Worm (Caenorhabditis elegans): ENCODE data around the gene K08C7.6.
A peak's percentile ranks its signal among the peaks of the same experiment; 100 is the strongest.

K08C7.6 gene

ce11 chrIV:10705176-10705575 lies 19.5 kb upstream of the K08C7.6 start, which contains the start of gene R102.10:
Gene R102.10 (plus strand): TSS chrIV:10705476.
- TF ChIP-seq med-1 (GFP tag; optimal IDR thresholded peaks at IDR 0.05; ENCODE audit: insufficient read depth) (no peak), ztf-29 (GFP tag; IDR thresholded peaks at IDR 0.05) (no peak), cog-1 (tag; optimal IDR thresholded peaks at IDR 0.05) (no peak), ztf-23 (GFP tag; IDR thresholded peaks at IDR 0.05) (no peak), T22C8.4 (GFP tag; IDR thresholded peaks at IDR 0.05) (no peak), tab-1 (GFP tag; IDR thresholded peaks at IDR 0.05) (no peak), klf-2 (GFP tag; conservative IDR thresholded peaks at IDR 0.05) (no peak)

- TF ChIP-seq cog-1 (tag; optimal IDR thresholded peaks at IDR 0.05): no peak
- no peak for TF ChIP-seq ztf-23 (GFP tag; IDR thresholded peaks at IDR 0.05)
- TF ChIP-seq klf-2 (GFP tag; conservative IDR thresholded peaks at IDR 0.05): no peak
- TF ChIP-seq ztf-29 (GFP tag; IDR thresholded peaks at IDR 0.05): no peak
- TF ChIP-seq flt-1 (GFP tag; IDR thresholded peaks at IDR 0.05): no peak
- no peak for TF ChIP-seq med-1 (GFP tag; optimal IDR thresholded peaks at IDR 0.05; ENCODE audit: insufficient read depth)
- no peak for TF ChIP-seq ref-1 (GFP tag; conservative IDR thresholded peaks at IDR 0.05)
- TF ChIP-seq T22C8.4 (GFP tag; IDR thresholded peaks at IDR 0.05): no peak
- no peak for TF ChIP-seq tab-1 (GFP tag; IDR thresholded peaks at IDR 0.05)
Observed at ce11 chrIV:10701866-10702458, 16.3 kb upstream of the K08C7.6 start.

DNA sequence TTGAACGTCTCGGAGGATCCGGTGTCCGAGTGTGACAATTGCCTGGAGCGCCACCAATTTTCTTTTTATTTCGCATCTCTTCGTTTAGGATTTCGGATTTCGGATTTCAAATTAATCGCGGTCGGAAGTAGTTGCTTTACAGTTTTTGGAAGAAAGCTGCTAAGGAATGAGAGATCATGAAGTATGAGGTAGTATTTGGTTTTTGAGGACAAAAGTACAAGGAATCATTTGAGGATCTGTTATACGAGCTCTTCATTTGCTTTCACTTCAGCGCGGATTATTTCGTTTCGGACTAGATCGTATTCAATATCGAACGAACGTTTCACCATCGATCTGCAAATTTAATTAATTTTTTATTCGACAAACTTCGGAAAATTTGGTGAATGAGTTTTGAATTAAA lies 14.0 kb upstream of the K08C7.6 start, which contains the start of gene R102.11:
R102.11 (minus strand) TSS at position 101 of the 400 bp plus-strand sequence.
- TF ChIP-seq klf-2 (GFP tag; conservative IDR thresholded peaks at IDR 0.05) (no peak), ztf-29 (GFP tag; IDR thresholded peaks at IDR 0.05) (no peak), ref-1 (GFP tag; conservative IDR thresholded peaks at IDR 0.05) (no peak), cog-1 (tag; optimal IDR thresholded peaks at IDR 0.05) (no peak), T22C8.4 (GFP tag; IDR thresholded peaks at IDR 0.05) (no peak), med-1 (GFP tag; optimal IDR thresholded peaks at IDR 0.05; ENCODE audit: insufficient read depth) (no peak), ztf-23 (GFP tag; IDR thresholded peaks at IDR 0.05) (no peak)

ce11 chrIV:10699000-10699399 lies 13.3 kb upstream of the K08C7.6 start:
- TF ChIP-seq ztf-29 (GFP tag; IDR thresholded peaks at IDR 0.05) (no peak), T22C8.4 (GFP tag; IDR thresholded peaks at IDR 0.05) (no peak), cog-1 (tag; optimal IDR thresholded peaks at IDR 0.05) (no peak), med-1 (GFP tag; optimal IDR thresholded peaks at IDR 0.05; ENCODE audit: insufficient read depth) (no peak), klf-2 (GFP tag; conservative IDR thresholded peaks at IDR 0.05) (no peak)

DNA sequence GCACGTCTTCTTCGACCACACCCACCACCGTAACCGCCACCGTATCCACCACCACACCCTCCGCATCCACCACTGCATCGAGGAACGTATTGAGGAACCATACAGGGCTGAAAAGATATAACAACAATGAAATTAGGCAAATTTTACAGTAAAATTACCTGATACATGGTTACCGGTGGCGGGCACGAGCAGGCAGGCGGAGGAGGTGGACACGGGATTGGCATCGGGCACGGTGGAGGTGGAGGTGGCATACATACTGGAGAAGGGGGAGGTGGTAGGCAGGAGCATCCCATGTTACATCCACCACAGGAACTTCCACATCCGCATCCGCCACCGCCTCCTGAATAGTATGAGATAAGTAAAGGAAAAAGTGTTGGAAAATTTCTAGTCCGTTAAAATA lies 12.8 kb upstream of the K08C7.6 start:
- TF ChIP-seq ref-1 (GFP tag; conservative IDR thresholded peaks at IDR 0.05): no peak
- TF ChIP-seq tab-1 (GFP tag; IDR thresholded peaks at IDR 0.05): 0 out of 2 replicates have a peak, but pooled peaks have one; percentile 29
- no peak for TF ChIP-seq med-1 (GFP tag; optimal IDR thresholded peaks at IDR 0.05; ENCODE audit: insufficient read depth)
- no peak for TF ChIP-seq klf-2 (GFP tag; conservative IDR thresholded peaks at IDR 0.05)

DNA sequence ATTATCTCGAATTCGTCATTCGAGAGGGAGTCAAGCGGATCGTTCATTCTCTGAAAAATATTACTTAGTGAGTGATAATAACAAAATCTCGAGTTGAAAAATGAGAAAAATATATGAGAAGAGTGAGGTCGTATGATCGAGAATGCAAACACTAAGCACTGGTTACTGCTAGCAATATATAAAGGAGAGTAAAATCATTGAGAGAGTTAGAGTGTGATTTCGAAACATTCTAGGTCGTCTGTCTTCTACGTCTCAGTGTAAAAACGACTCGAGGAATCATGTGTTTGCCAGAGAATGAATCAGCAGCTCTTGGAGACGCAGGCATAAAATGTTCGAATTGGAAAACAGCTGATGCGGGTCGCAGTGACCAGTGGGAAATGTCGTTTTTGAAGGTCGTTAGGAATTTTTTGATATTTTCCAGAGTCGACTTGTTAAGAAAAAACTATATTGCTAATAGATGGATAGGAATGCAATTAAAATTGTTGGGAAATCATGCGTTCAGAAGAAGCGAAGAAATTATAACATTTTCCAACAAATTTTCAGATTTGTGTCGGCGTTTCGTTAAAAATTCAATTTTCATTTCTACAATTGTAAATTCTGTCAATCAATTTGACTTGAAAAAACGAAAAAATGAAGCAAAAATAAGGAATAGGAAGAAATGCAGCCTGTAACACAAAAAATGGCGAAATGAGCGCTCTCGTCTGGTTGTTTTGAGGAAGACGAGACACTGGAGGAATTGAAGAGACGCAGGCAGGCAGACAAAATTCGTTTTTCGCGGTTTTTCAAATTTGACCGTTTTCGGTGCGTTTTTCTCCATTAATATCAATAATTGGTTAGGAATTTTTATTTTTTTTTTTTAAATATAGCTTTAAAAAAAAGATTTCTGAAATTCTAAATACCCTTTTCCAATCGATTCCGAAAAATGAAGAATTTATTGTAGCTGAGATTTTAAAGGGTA lies 11.6 kb upstream of the K08C7.6 start, which contains the start of gene allo-1:
allo-1 (minus strand) TSS at position 51 of the 958 bp plus-strand sequence.
- no peak for TF ChIP-seq cog-1 (tag; optimal IDR thresholded peaks at IDR 0.05)
- no peak for TF ChIP-seq ztf-29 (GFP tag; IDR thresholded peaks at IDR 0.05)
- TF ChIP-seq ztf-23 (GFP tag; IDR thresholded peaks at IDR 0.05): no peak
- no peak for TF ChIP-seq flt-1 (GFP tag; IDR thresholded peaks at IDR 0.05)
- TF ChIP-seq T22C8.4 (GFP tag; IDR thresholded peaks at IDR 0.05): no peak
- no peak for TF ChIP-seq med-1 (GFP tag; optimal IDR thresholded peaks at IDR 0.05; ENCODE audit: insufficient read depth)
- no peak for TF ChIP-seq ref-1 (GFP tag; conservative IDR thresholded peaks at IDR 0.05)
- no peak for TF ChIP-seq klf-2 (GFP tag; conservative IDR thresholded peaks at IDR 0.05)
- no peak for TF ChIP-seq tab-1 (GFP tag; IDR thresholded peaks at IDR 0.05)

ce11 chrIV:10695203-10695602 lies 9.5 kb upstream of the K08C7.6 start, which contains the start of gene R102.4:
Gene R102.4 (minus strand): TSS chrIV:10695303.
- no peak for TF ChIP-seq flt-1 (GFP tag; IDR thresholded peaks at IDR 0.05)
- no peak for TF ChIP-seq ztf-23 (GFP tag; IDR thresholded peaks at IDR 0.05)
- TF ChIP-seq T22C8.4 (GFP tag; IDR thresholded peaks at IDR 0.05): no peak
- TF ChIP-seq klf-2 (GFP tag; conservative IDR thresholded peaks at IDR 0.05): no peak
- TF ChIP-seq cog-1 (tag; optimal IDR thresholded peaks at IDR 0.05): no peak
- no peak for TF ChIP-seq ztf-29 (GFP tag; IDR thresholded peaks at IDR 0.05)
- no peak for TF ChIP-seq ref-1 (GFP tag; conservative IDR thresholded peaks at IDR 0.05)
- no peak for TF ChIP-seq med-1 (GFP tag; optimal IDR thresholded peaks at IDR 0.05; ENCODE audit: insufficient read depth)
- no peak for TF ChIP-seq tab-1 (GFP tag; IDR thresholded peaks at IDR 0.05)

ce11 chrIV:10690139-10690538 lies 4.5 kb upstream of the K08C7.6 start, which contains the start of gene R102.8:
Gene R102.8 (minus strand): TSS chrIV:10690239.
- TF ChIP-seq klf-2 (GFP tag; conservative IDR thresholded peaks at IDR 0.05) (no peak), ztf-23 (GFP tag; IDR thresholded peaks at IDR 0.05) (no peak), ztf-29 (GFP tag; IDR thresholded peaks at IDR 0.05) (no peak)

- TF ChIP-seq T22C8.4 (GFP tag; IDR thresholded peaks at IDR 0.05) (no peak), ztf-23 (GFP tag; IDR thresholded peaks at IDR 0.05) (no peak), ztf-29 (GFP tag; IDR thresholded peaks at IDR 0.05) (no peak), tab-1 (GFP tag; IDR thresholded peaks at IDR 0.05) (no peak), flt-1 (GFP tag; IDR thresholded peaks at IDR 0.05) (no peak), ref-1 (GFP tag; conservative IDR thresholded peaks at IDR 0.05) (no peak), med-1 (GFP tag; optimal IDR thresholded peaks at IDR 0.05; ENCODE audit: insufficient read depth) (no peak), klf-2 (GFP tag; conservative IDR thresholded peaks at IDR 0.05) (no peak), cog-1 (tag; optimal IDR thresholded peaks at IDR 0.05) (no peak)
Observed at ce11 chrIV:10688972-10689567, 3.4 kb upstream of the K08C7.6 start, which contains the start of gene R102.3. Gene R102.3 (plus strand): TSS chrIV:10689517.
